Worm (Caenorhabditis elegans) whole organism, L4/young adult: ENCODE data around the gene hpo-26.

Experiments
- W03F9.2 ChIP-seq: fragments of 150-350 bp; optimal IDR thresholded peaks from 2 replicates; lab custom pipeline; 2014; ENCODE audit warnings: missing biosample characterization, missing genetic modification characterization
- him-1 ChIP-seq: sonication (generic microtip); optimal IDR thresholded peaks from 2 replicates; lab custom pipeline; 2016; ENCODE audit warnings: missing genotype, missing genetic modification reagents, missing genetic modification characterization, missing compliant biosample characterization

ce11 chrV:6579992-6580391 is 47.1 kb upstream of the hpo-26 start, which contains the start of gene EGAP9.3:
- TF ChIP-seq him-1 (tag; lab: Kevin White, UChicago) (no peak), W03F9.2 (tag; lab: Kevin White, UChicago) (no peak)
